Worm (Caenorhabditis elegans) whole organism, L2 larva: ENCODE data around the gene bmk-1.
"Not testable (repeated sequence)": the region's sequence is repeated elsewhere in the genome, so short reads cannot be mapped to it uniquely, and the experiment has no call there.

Experiments used
- C34F6.9 ChIP-seq: fragments of 150-350 bp; optimal IDR thresholded peaks from 2 replicates; lab custom pipeline; 2014; ENCODE audit warnings: missing biosample characterization, missing genetic modification characterization
- Y55F3AM.14 ChIP-seq: fragments of 200-800 bp; sonication (Bioruptor generic); optimal IDR thresholded peaks from 2 replicates; lab custom pipeline; 2018; ENCODE audit warnings: mild to moderate bottlenecking, missing genetic modification characterization, missing compliant biosample characterization
- aly-2 ChIP-seq: fragments of 150-350 bp; optimal IDR thresholded peaks from 2 replicates; lab custom pipeline; 2014; ENCODE audit warnings: missing biosample characterization, missing genetic modification characterization
- ama-1 ChIP-seq: fragments of 150-350 bp; optimal IDR thresholded peaks from 2 replicates; lab custom pipeline; 2018; ENCODE audit warnings: inconsistent platforms
- ceh-16 ChIP-seq: fragments of 150-350 bp; optimal IDR thresholded peaks from 2 replicates; lab custom pipeline; 2014; ENCODE audit warnings: missing biosample characterization, missing genetic modification characterization
- ceh-82 ChIP-seq: fragments of 150-350 bp; optimal IDR thresholded peaks from 2 replicates; lab custom pipeline; 2014; ENCODE audit warnings: missing biosample characterization, missing genetic modification characterization
- crh-2 ChIP-seq: sonication (generic microtip); optimal IDR thresholded peaks from 2 replicates; lab custom pipeline; 2017; ENCODE audit warnings: missing biosample characterization, missing genetic modification characterization
- egl-27 ChIP-seq: sonication (generic microtip); optimal IDR thresholded peaks from 3 replicates; lab custom pipeline; 2017; ENCODE audit warnings: missing biosample characterization, missing genetic modification reagents, missing genetic modification characterization
- elt-1 ChIP-seq: fragments of 150-350 bp; optimal IDR thresholded peaks from 2 replicates; lab custom pipeline; 2014; ENCODE audit warnings: missing biosample characterization, missing genetic modification characterization
- elt-3 ChIP-seq: sonication (generic microtip); optimal IDR thresholded peaks from 2 replicates; lab custom pipeline; 2017; ENCODE audit warnings: missing biosample characterization, missing genetic modification characterization
- fos-1 ChIP-seq: fragments of 150-350 bp; optimal IDR thresholded peaks from 2 replicates; lab custom pipeline; 2014; ENCODE audit warnings: missing biosample characterization, missing genetic modification characterization
- gmeb-1 ChIP-seq: fragments of 150-350 bp; optimal IDR thresholded peaks from 2 replicates; lab custom pipeline; 2014; ENCODE audit warnings: missing biosample characterization, missing genetic modification characterization
- lin-13 ChIP-seq: fragments of 150-350 bp; optimal IDR thresholded peaks from 2 replicates; lab custom pipeline; 2014; ENCODE audit warnings: missing biosample characterization, missing genetic modification reagents, missing genetic modification characterization
- lin-39 ChIP-seq: fragments of 150-350 bp; optimal IDR thresholded peaks from 2 replicates; lab custom pipeline; 2014; ENCODE audit warnings: missing biosample characterization, missing genetic modification reagents, missing genetic modification characterization
- lsy-2 ChIP-seq, 2 experiments: fragments of 150-350 bp in 1 of 2; sonication (generic microtip) in 1 of 2; optimal IDR thresholded peaks; 2 replicates each; lab custom pipeline; 2014 to 2017; ENCODE audit warnings: missing biosample characterization in 2 of 2, missing genetic modification characterization in 2 of 2
- mab-5 ChIP-seq: fragments of 150-350 bp; optimal IDR thresholded peaks from 2 replicates; lab custom pipeline; 2014; ENCODE audit warnings: missing biosample characterization, missing genetic modification characterization
- mbf-1 ChIP-seq: sonication (generic microtip); optimal IDR thresholded peaks from 2 replicates; lab custom pipeline; 2017; ENCODE audit warnings: missing biosample characterization, missing genetic modification characterization
- mdl-1 ChIP-seq, 2 experiments: fragments of 150-350 bp in 1 of 2; sonication (generic microtip) in 1 of 2; optimal IDR thresholded peaks; 2 replicates each; lab custom pipeline; 2017; ENCODE audit warnings: missing biosample characterization in 2 of 2, missing genetic modification characterization in 2 of 2
- nhr-10 ChIP-seq: sonication (generic microtip); optimal IDR thresholded peaks from 2 replicates; lab custom pipeline; 2017; ENCODE audit warnings: missing biosample characterization, missing genetic modification characterization
- nhr-129 ChIP-seq: fragments of 150-350 bp; optimal IDR thresholded peaks from 2 replicates; lab custom pipeline; 2014; ENCODE audit warnings: missing biosample characterization, missing genetic modification characterization
- nhr-21 ChIP-seq: fragments of 150-350 bp; optimal IDR thresholded peaks from 2 replicates; lab custom pipeline; 2014; ENCODE audit warnings: missing biosample characterization, missing genetic modification characterization
- nhr-23 ChIP-seq: fragments of 150-350 bp; optimal IDR thresholded peaks from 2 replicates; lab custom pipeline; 2014; ENCODE audit warnings: missing biosample characterization, missing genetic modification reagents, missing genetic modification characterization
- nhr-6 ChIP-seq: fragments of 150-350 bp; optimal IDR thresholded peaks from 2 replicates; lab custom pipeline; 2014; ENCODE audit warnings: missing biosample characterization, missing genetic modification characterization
- nhr-77 ChIP-seq: fragments of 150-350 bp; optimal IDR thresholded peaks from 2 replicates; lab custom pipeline; 2014; ENCODE audit warnings: missing biosample characterization, missing genetic modification characterization
- peb-1 ChIP-seq: fragments of 150-350 bp; optimal IDR thresholded peaks from 2 replicates; lab custom pipeline; 2014; ENCODE audit warnings: missing biosample characterization, missing genetic modification characterization
- sem-4 ChIP-seq: fragments of 150-350 bp; optimal IDR thresholded peaks from 2 replicates; lab custom pipeline; 2014; ENCODE audit warnings: missing biosample characterization, missing genetic modification reagents, missing genetic modification characterization
- skn-1 ChIP-seq: sonication (generic microtip); optimal IDR thresholded peaks from 2 replicates; lab custom pipeline; 2017; ENCODE audit warnings: missing biosample characterization, missing genetic modification characterization
- sma-3 ChIP-seq: sonication (generic microtip); optimal IDR thresholded peaks from 2 replicates; lab custom pipeline; 2016; ENCODE audit warnings: missing genetic modification reagents, missing genetic modification characterization, missing compliant biosample characterization
- sma-9 ChIP-seq, 2 experiments: fragments of 150-350 bp in 1 of 2; sonication (generic microtip) in 1 of 2; optimal IDR thresholded peaks; 2 replicates each; lab custom pipeline; 2014 to 2016; ENCODE audit warnings: missing genetic modification characterization in 2 of 2, mild to moderate bottlenecking in 1 of 2, missing biosample characterization in 1 of 2, missing compliant biosample characterization in 1 of 2, missing genetic modification reagents in 1 of 2, moderate library complexity in 1 of 2
- snpc-4 ChIP-seq: fragments of 150-350 bp; optimal IDR thresholded peaks from 2 replicates; lab custom pipeline; 2014; ENCODE audit warnings: missing biosample characterization, missing genetic modification characterization
- unc-55 ChIP-seq: fragments of 150-350 bp; sonication (generic microtip); optimal IDR thresholded peaks from 3 replicates; lab custom pipeline; 2014; ENCODE audit warnings: missing biosample characterization, missing genetic modification reagents, missing genetic modification characterization
- unc-62 ChIP-seq: fragments of 150-350 bp; optimal IDR thresholded peaks from 2 replicates; lab custom pipeline; 2014; ENCODE audit warnings: missing biosample characterization, missing genetic modification reagents, missing genetic modification characterization
- ztf-11 ChIP-seq: sonication (generic microtip); optimal IDR thresholded peaks from 2 replicates; lab custom pipeline; 2017; ENCODE audit warnings: missing biosample characterization, missing genetic modification characterization
- ztf-4 ChIP-seq: fragments of 150-350 bp; optimal IDR thresholded peaks from 2 replicates; lab custom pipeline; 2014; ENCODE audit warnings: missing biosample characterization, missing genetic modification characterization

bmk-1 gene

DNA sequence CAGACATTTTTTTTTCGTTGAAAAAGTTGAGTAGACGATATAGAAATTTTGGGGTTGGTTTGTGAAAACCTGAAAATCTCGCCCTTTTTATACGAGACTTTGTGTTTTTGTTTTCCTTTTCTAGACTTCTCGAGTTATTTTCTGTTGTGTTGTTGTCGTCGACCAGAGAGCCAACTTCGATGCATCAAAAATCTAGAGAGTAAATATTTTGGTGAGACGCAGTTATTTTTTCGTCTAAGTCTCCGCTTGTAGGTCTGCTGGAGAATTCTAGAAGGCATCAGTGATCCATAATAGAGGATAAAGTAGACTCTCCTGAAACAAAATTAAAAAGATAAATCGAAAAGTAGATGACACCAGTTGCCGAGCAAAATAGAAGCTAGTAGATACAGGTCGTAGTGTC is 7.6 kb upstream of the bmk-1 start, which contains the start of gene F08H9.4:
Gene F08H9.4 (minus strand): TSS at position 61 of the 400 bp plus-strand sequence.
- no peak for TF ChIP-seq peb-1 (tag; lab: Kevin White, UChicago)
- TF ChIP-seq nhr-6 = no peak
- TF ChIP-seq gmeb-1 (tag; lab: Kevin White, UChicago) = no peak
- TF ChIP-seq nhr-10 (tag; lab: Kevin White, UChicago) = no peak
- TF ChIP-seq unc-62 (GFP tag; lab: Kevin White, UChicago) = no peak
- no peak for TF ChIP-seq snpc-4 (tag; lab: Kevin White, UChicago)
- TF ChIP-seq sem-4 = no peak
- TF ChIP-seq lsy-2 (tag; optimal IDR thresholded peaks at IDR 0.05; lab: Kevin White, UChicago) = no peak
- TF ChIP-seq aly-2 (tag; lab: Kevin White, UChicago) = no peak
- no peak for TF ChIP-seq ztf-4 (tag; lab: Kevin White, UChicago)
- TF ChIP-seq ama-1 (lab: Kevin White, UChicago) = no peak
- TF ChIP-seq unc-55 (GFP tag; lab: Kevin White, UChicago) = peak; percentile 20
- no peak for TF ChIP-seq mab-5 (tag; lab: Kevin White, UChicago)
- no peak for TF ChIP-seq egl-27 (tag; lab: Kevin White, UChicago)
- peak; percentile 45 for TF ChIP-seq C34F6.9 (tag; lab: Kevin White, UChicago)
- TF ChIP-seq nhr-21 (tag; lab: Kevin White, UChicago) = no peak
- peak; percentile 0 for TF ChIP-seq nhr-129 (tag; lab: Kevin White, UChicago)

DNA sequence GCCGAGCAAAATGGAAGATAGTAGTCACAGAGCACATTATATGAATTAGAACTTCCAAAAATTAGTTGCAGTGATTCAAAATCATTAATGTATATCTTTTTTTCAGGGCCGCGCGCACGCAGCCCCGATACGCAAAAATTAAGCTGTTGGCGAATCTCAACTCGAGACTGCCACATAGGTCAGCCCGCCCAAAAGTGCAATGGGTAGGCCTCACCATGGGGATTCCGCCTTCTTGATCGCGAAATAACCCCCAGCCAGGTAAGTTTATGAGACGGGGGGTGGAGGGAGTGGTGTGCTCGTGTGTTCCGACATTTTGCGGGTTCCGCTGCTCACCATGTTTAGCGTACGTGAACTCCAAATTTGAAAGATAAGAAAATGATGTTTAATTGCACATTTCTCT is 6.3 kb upstream of the bmk-1 start, which contains the start of gene F08H9.3:
Gene F08H9.3 (minus strand): TSS at position 252 of the 400 bp plus-strand sequence.
- TF ChIP-seq sma-9 (GFP tag; optimal IDR thresholded peaks at IDR 0.05; lab: Kevin White, UChicago) (peak; percentile 39), snpc-4 (tag; lab: Kevin White, UChicago) (peak; percentile 85), gmeb-1 (tag; lab: Kevin White, UChicago) (peak; percentile 9)
- not testable (repeated sequence) for TF ChIP-seq sma-9 (tag; optimal IDR thresholded peaks at IDR 0.05; lab: Kevin White, UChicago)

DNA sequence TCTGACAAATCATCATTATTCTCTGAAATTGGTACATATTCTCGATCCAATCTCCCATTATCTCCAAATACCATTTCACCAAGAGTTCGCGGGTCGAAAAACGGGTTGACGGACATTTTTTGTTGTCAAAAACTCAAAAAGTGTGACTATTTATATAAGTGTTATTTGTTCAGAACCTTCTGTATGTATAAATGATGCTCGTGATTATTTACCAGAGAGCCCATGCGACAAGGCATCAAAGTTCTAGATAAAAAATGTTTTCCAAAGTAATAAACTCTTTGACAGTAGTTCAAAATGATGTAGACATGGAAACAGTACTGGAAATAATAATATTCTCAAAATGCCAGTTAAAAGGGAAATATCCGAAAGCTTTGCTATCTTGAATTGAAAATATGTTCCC is 5.9 kb upstream of the bmk-1 start:
- TF ChIP-seq mab-5 (tag; lab: Kevin White, UChicago) (no peak), lin-39 (tag; lab: Kevin White, UChicago) (no peak), crh-2 (no peak), nhr-23 (tag; lab: Kevin White, UChicago) (no peak), nhr-77 (tag; lab: Kevin White, UChicago) (no peak), sma-3 (GFP tag; lab: Kevin White, UChicago) (no peak), egl-27 (tag; lab: Kevin White, UChicago) (no peak), lin-13 (GFP tag; lab: Kevin White, UChicago) (no peak), mbf-1 (tag; lab: Kevin White, UChicago) (no peak), elt-3 (tag; lab: Kevin White, UChicago) (no peak), nhr-21 (tag; lab: Kevin White, UChicago) (no peak), unc-55 (GFP tag; lab: Kevin White, UChicago) (no peak), C34F6.9 (tag; lab: Kevin White, UChicago) (no peak), skn-1 (tag; lab: Kevin White, UChicago) (no peak)

DNA sequence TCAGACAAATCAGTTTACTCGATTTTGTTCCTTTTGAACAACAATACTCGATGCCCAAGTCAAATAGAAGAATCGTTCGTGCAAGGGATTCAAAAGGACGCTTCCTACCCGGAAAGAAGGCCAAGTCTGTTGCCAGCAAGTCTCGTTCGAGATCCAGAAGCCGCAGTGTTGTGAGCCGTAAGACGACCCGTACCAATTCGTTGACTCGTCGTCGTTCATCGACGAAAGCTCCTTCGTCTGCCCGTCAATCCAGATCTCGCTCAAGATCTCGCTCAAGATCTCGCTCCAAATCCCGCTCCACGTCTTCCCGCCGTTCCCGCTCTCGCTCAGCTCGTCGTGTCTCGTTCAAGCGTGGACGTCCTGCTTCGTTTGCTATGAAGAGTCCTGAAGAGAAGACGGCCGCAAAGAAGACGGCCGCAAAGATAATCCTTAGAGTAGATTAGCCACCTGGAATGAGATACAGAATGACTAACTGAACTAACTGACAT is 3.9 kb upstream of the bmk-1 start, which contains the start of gene F08H9.2:
Gene F08H9.2 (plus strand): TSS at position 51 of the 488 bp plus-strand sequence.
- TF ChIP-seq ama-1 (lab: Kevin White, UChicago) (no peak), sma-3 (GFP tag; lab: Kevin White, UChicago) (no peak), egl-27 (tag; lab: Kevin White, UChicago) (no peak), nhr-10 (tag; lab: Kevin White, UChicago) (no peak), ceh-82 (no peak), crh-2 (no peak), ztf-11 (tag; lab: Kevin White, UChicago) (no peak), gmeb-1 (tag; lab: Kevin White, UChicago) (no peak), lin-13 (GFP tag; lab: Kevin White, UChicago) (no peak), ceh-16 (tag; lab: Kevin White, UChicago) (no peak), nhr-6 (no peak), elt-1 (tag; lab: Kevin White, UChicago) (no peak), peb-1 (tag; lab: Kevin White, UChicago) (no peak), mdl-1 (tag; optimal IDR thresholded peaks at IDR 0.05; lab: Kevin White, UChicago) (no peak), Y55F3AM.14 (GFP tag; lab: Kevin White, UChicago) (no peak), skn-1 (tag; lab: Kevin White, UChicago) (no peak), fos-1 (no peak), sma-9 (GFP tag; optimal IDR thresholded peaks at IDR 0.05; lab: Kevin White, UChicago) (no peak), sma-9 (tag; optimal IDR thresholded peaks at IDR 0.05; lab: Kevin White, UChicago) (no peak), nhr-77 (tag; lab: Kevin White, UChicago) (no peak), snpc-4 (tag; lab: Kevin White, UChicago) (no peak)
- TF ChIP-seq, all 48 proteins: peak for 0
